Worm (Caenorhabditis elegans): ENCODE measurements around the gene str-60.

ce11 chrV:15884698-15885097, 13.1 kb upstream of the str-60 start, which contains the start of gene oac-42:
- TF ChIP-seq nhr-76 (tag; optimal IDR thresholded peaks at IDR 0.05) (no peak), mep-1 (tag; optimal IDR thresholded peaks at IDR 0.05) (no peak), ztf-11 (tag; optimal IDR thresholded peaks at IDR 0.05) (no peak), nhr-12 (tag; optimal IDR thresholded peaks at IDR 0.05) (no peak), nhr-237 (tag; optimal IDR thresholded peaks at IDR 0.05) (no peak), unc-62 (GFP tag; optimal IDR thresholded peaks at IDR 0.05) (no peak), elt-3 (tag; optimal IDR thresholded peaks at IDR 0.05) (no peak), hlh-1 (tag; optimal IDR thresholded peaks at IDR 0.05) (no peak), lsy-2 (tag; optimal IDR thresholded peaks at IDR 0.05) (no peak), ceh-43 (GFP tag; optimal IDR thresholded peaks at IDR 0.05) (no peak), nhr-28 (tag; optimal IDR thresholded peaks at IDR 0.05) (no peak), flh-1 (GFP tag; optimal IDR thresholded peaks at IDR 0.05) (no peak), zip-8 (tag; optimal IDR thresholded peaks at IDR 0.05) (no peak)

All from whole organism, mixed stage, embryonic.